Fruit fly (Drosophila melanogaster) whole organism, embryonic: ENCODE results near the gene CG18675.

Experiments
- CG10543 ChIP-seq: fragments of 200-800 bp; sonication (Bioruptor generic); optimal IDR thresholded peaks from 3 replicates; lab custom pipeline; 2017; ENCODE audit warnings: missing biosample characterization, mild to moderate bottlenecking, missing genetic modification characterization, moderate library complexity
- CG11247 ChIP-seq: fragments of 200-800 bp; sonication (Bioruptor generic); IDR thresholded peaks from 2 replicates; pipeline ENCODE4 v1.3.6; 2022; ENCODE audit warnings: missing biosample characterization, missing genetic modification characterization
- CG14014 ChIP-seq: fragments of 200-800 bp; sonication (Bioruptor generic); IDR thresholded peaks from 2 replicates; pipeline ENCODE4 v1.3.6; 2022; ENCODE audit warnings: missing biosample characterization, missing genetic modification characterization
- CG16779 ChIP-seq: fragments of 200-800 bp; sonication (Bioruptor generic); IDR thresholded peaks from 2 replicates; pipeline ENCODE4 v1.3.6; 2022; ENCODE audit warnings: missing biosample characterization, missing genetic modification characterization
- CG16813 ChIP-seq: fragments of 200-800 bp; sonication (Bioruptor generic); IDR thresholded peaks from 3 replicates; pipeline ENCODE4 v1.3.6; 2022; ENCODE audit warnings: missing biosample characterization, missing genetic modification characterization; ENCODE audit not compliant: partially characterized antibody
- CG16815 ChIP-seq: fragments of 200-800 bp; sonication (Bioruptor generic); optimal IDR thresholded peaks from 3 replicates; lab custom pipeline; 2017; ENCODE audit warnings: missing biosample characterization, mild to moderate bottlenecking, missing genetic modification characterization
- CG17612 ChIP-seq: fragments of 200-800 bp; sonication (Bioruptor generic); IDR thresholded peaks from 2 replicates; pipeline ENCODE4 v1.3.6; 2022; ENCODE audit warnings: missing biosample characterization, missing genetic modification characterization
- CG2875 ChIP-seq: fragments of 200-800 bp; sonication (Bioruptor generic); optimal IDR thresholded peaks from 2 replicates; lab custom pipeline; 2017; ENCODE audit warnings: missing biosample characterization, mild to moderate bottlenecking, missing genetic modification characterization, missing genetic modification reagents
- CG31388 ChIP-seq: fragments of 200-800 bp; sonication (Bioruptor generic); optimal IDR thresholded peaks from 2 replicates; lab custom pipeline; 2016; ENCODE audit warnings: missing biosample characterization, missing genetic modification characterization
- CG34376 ChIP-seq: fragments of 200-800 bp; sonication (Bioruptor generic); optimal IDR thresholded peaks from 2 replicates; lab custom pipeline; 2018; ENCODE audit warnings: missing biosample characterization, mild to moderate bottlenecking, missing genetic modification characterization
- CG6272 ChIP-seq: fragments of 200-800 bp; sonication (Bioruptor generic); IDR thresholded peaks from 2 replicates; pipeline ENCODE4 v1.3.6; 2022; ENCODE audit warnings: missing biosample characterization, missing genetic modification characterization
- CG7786 ChIP-seq: fragments of 200-800 bp; sonication (Bioruptor generic); optimal IDR thresholded peaks from 2 replicates; lab custom pipeline; 2016; ENCODE audit warnings: missing biosample characterization, missing genetic modification characterization
- CG7987 ChIP-seq: fragments of 200-800 bp; sonication (Bioruptor generic); optimal IDR thresholded peaks from 2 replicates; lab custom pipeline; 2018; ENCODE audit warnings: missing biosample characterization, mild to moderate bottlenecking, missing genetic modification characterization, moderate library complexity
- CG9932 ChIP-seq: fragments of 200-800 bp; sonication (Bioruptor generic); IDR thresholded peaks from 2 replicates; pipeline ENCODE4 v1.3.6; 2022; ENCODE audit warnings: missing biosample characterization, missing genetic modification characterization
- D19A ChIP-seq: fragments of 200-800 bp; optimal IDR thresholded peaks from 3 replicates; lab custom pipeline; 2019; ENCODE audit warnings: missing biosample characterization, mild to moderate bottlenecking, missing genetic modification characterization, moderate library complexity
- E2f1 ChIP-seq: fragments of 200-800 bp; sonication (Bioruptor generic); IDR thresholded peaks from 2 replicates; pipeline ENCODE4 v1.3.6; 2022; ENCODE audit warnings: missing biosample characterization, missing genetic modification characterization
- Ets65A ChIP-seq: fragments of 200-800 bp; sonication (Bioruptor generic); peaks from one replicate; lab custom pipeline; 2016; ENCODE audit warnings: missing biosample characterization, missing genetic modification characterization
- HHEX ChIP-seq: fragments of 200-800 bp; sonication (Bioruptor generic); optimal IDR thresholded peaks from 3 replicates; lab custom pipeline; 2017; ENCODE audit warnings: missing biosample characterization, mild to moderate bottlenecking, missing genetic modification characterization, missing genetic modification reagents
- HLH54F ChIP-seq: fragments of 200-800 bp; sonication (Bioruptor generic); optimal IDR thresholded peaks from 3 replicates; lab custom pipeline; 2016; ENCODE audit warnings: missing biosample characterization, missing genetic modification characterization
- Hr39 ChIP-seq: fragments of >200 bp; optimal IDR thresholded peaks from 2 replicates; lab custom pipeline; 2017
- Lpt ChIP-seq: fragments of >200 bp; optimal IDR thresholded peaks from 2 replicates; lab custom pipeline; 2018; ENCODE audit warnings: missing biosample characterization, missing genetic modification characterization
- MTF-1 ChIP-seq: fragments of 200-800 bp; sonication (Bioruptor generic); optimal IDR thresholded peaks from 2 replicates; lab custom pipeline; 2018; ENCODE audit warnings: missing biosample characterization, mild to moderate bottlenecking, missing genetic modification characterization, borderline replicate concordance
- Med ChIP-seq: fragments of 200-800 bp; sonication (Bioruptor generic); peaks from one replicate; lab custom pipeline; 2016; ENCODE audit warnings: missing biosample characterization, missing genetic modification characterization, mild to moderate bottlenecking, inconsistent platforms, moderate library complexity
- Meics ChIP-seq: fragments of 200-800 bp; sonication (Bioruptor generic); optimal IDR thresholded peaks from 2 replicates; lab custom pipeline; 2017; ENCODE audit warnings: missing biosample characterization, mild to moderate bottlenecking, missing genetic modification characterization
- Mrtf ChIP-seq: fragments of 200-800 bp; sonication (Bioruptor generic); IDR thresholded peaks from 3 replicates; pipeline ENCODE4 v1.3.6; 2022; ENCODE audit warnings: missing biosample characterization, missing genetic modification characterization
- Opbp ChIP-seq: fragments of 200-800 bp; sonication (Bioruptor generic); IDR thresholded peaks from 3 replicates; pipeline ENCODE4 v1.3.6; 2022; ENCODE audit warnings: missing biosample characterization, missing genetic modification characterization; ENCODE audit not compliant: partially characterized antibody
- Poxn ChIP-seq: fragments of 200-800 bp; sonication (Bioruptor generic); IDR thresholded peaks from 2 replicates; pipeline ENCODE4 v1.3.6; 2022; ENCODE audit warnings: missing biosample characterization, missing genetic modification characterization
- caup ChIP-seq: fragments of 200-800 bp; sonication (Bioruptor generic); optimal IDR thresholded peaks from 3 replicates; lab custom pipeline; 2017; ENCODE audit warnings: missing biosample characterization, mild to moderate bottlenecking, missing genetic modification characterization, moderate library complexity; ENCODE audit not compliant: severe bottlenecking
- cg ChIP-seq: fragments of 200-800 bp; sonication (Bioruptor generic); optimal IDR thresholded peaks from 3 replicates; lab custom pipeline; 2019; ENCODE audit warnings: missing biosample characterization, mild to moderate bottlenecking, missing genetic modification characterization, moderate library complexity
- crp ChIP-seq, 2 experiments: fragments of 200-800 bp; sonication (Bioruptor generic); optimal IDR thresholded peaks; 2 replicates in 1 of 2; 3 replicates in 1 of 2; lab custom pipeline; 2017; ENCODE audit warnings: missing biosample characterization in 2 of 2, missing genetic modification characterization in 2 of 2, mild to moderate bottlenecking in 1 of 2, moderate library complexity in 1 of 2
- cwo ChIP-seq: fragments of 200-800 bp; sonication (Bioruptor generic); optimal IDR thresholded peaks from 3 replicates; lab custom pipeline; 2017; ENCODE audit warnings: missing biosample characterization, missing genetic modification characterization, mild to moderate bottlenecking, moderate library complexity, missing genetic modification reagents
- emc ChIP-seq: fragments of 200-800 bp; sonication (Bioruptor generic); optimal IDR thresholded peaks from 2 replicates; lab custom pipeline; 2016; ENCODE audit warnings: missing biosample characterization, missing genetic modification characterization
- exex ChIP-seq: fragments of 200-800 bp; sonication (Bioruptor generic); optimal IDR thresholded peaks from 4 replicates; lab custom pipeline; 2018; ENCODE audit warnings: missing biosample characterization, mild to moderate bottlenecking, missing genetic modification characterization, moderate library complexity
- eyg ChIP-seq: fragments of 200-800 bp; sonication (Bioruptor generic); optimal IDR thresholded peaks from 3 replicates; lab custom pipeline; 2016; ENCODE audit warnings: missing biosample characterization, missing genetic modification characterization
- gce ChIP-seq: fragments of 200-800 bp; sonication (Bioruptor generic); IDR thresholded peaks from 3 replicates; pipeline ENCODE4 v1.3.6; 2022; ENCODE audit warnings: missing biosample characterization, missing genetic modification characterization
- grn ChIP-seq: fragments of 200-800 bp; sonication (Bioruptor generic); optimal IDR thresholded peaks from 3 replicates; lab custom pipeline; 2017; ENCODE audit warnings: missing biosample characterization, missing genetic modification characterization
- mirr ChIP-seq: fragments of 200-800 bp; sonication (Bioruptor generic); optimal IDR thresholded peaks from 3 replicates; lab custom pipeline; 2018; ENCODE audit warnings: missing biosample characterization, mild to moderate bottlenecking, missing genetic modification characterization
- row ChIP-seq: fragments of 200-800 bp; sonication (Bioruptor generic); IDR thresholded peaks from 3 replicates; pipeline ENCODE4 v1.3.6; 2022; ENCODE audit warnings: missing biosample characterization, missing genetic modification characterization
- slbo ChIP-seq: fragments of 200-800 bp; sonication (Bioruptor generic); IDR thresholded peaks from 2 replicates; pipeline ENCODE4 v1.3.6; 2022; ENCODE audit warnings: missing biosample characterization, missing genetic modification characterization
- slou ChIP-seq: fragments of 200-800 bp; sonication (Bioruptor generic); optimal IDR thresholded peaks from 3 replicates; lab custom pipeline; 2016; ENCODE audit warnings: missing biosample characterization, missing genetic modification characterization
- stwl ChIP-seq: fragments of 200-800 bp; sonication (Bioruptor generic); optimal IDR thresholded peaks from 3 replicates; lab custom pipeline; 2018; ENCODE audit warnings: missing biosample characterization, mild to moderate bottlenecking, missing genetic modification characterization, moderate library complexity
- sug ChIP-seq: fragments of 200-800 bp; optimal IDR thresholded peaks from 2 replicates; lab custom pipeline; 2019; ENCODE audit warnings: missing biosample characterization, mild to moderate bottlenecking, missing genetic modification characterization, moderate library complexity
- tap ChIP-seq: fragments of 200-800 bp; optimal IDR thresholded peaks from 3 replicates; lab custom pipeline; 2019; ENCODE audit warnings: missing biosample characterization, mild to moderate bottlenecking, missing genetic modification characterization, moderate library complexity
- tio ChIP-seq: fragments of 200-800 bp; sonication (Bioruptor generic); optimal IDR thresholded peaks from 2 replicates; lab custom pipeline; 2017; ENCODE audit warnings: missing biosample characterization, missing genetic modification characterization, inconsistent platforms
- tna ChIP-seq: fragments of 200-800 bp; sonication (Bioruptor generic); IDR thresholded peaks from 2 replicates; pipeline ENCODE4 v1.3.6; 2022; ENCODE audit warnings: missing biosample characterization, missing genetic modification characterization; ENCODE audit not compliant: partially characterized antibody
- wdn ChIP-seq: fragments of 200-800 bp; sonication (Bioruptor generic); IDR thresholded peaks from 2 replicates; pipeline ENCODE4 v1.3.6; 2022; ENCODE audit warnings: missing biosample characterization, missing genetic modification characterization

Gene CG18675

dm6 chr3L:4173584-4173983, at the start of gene CG18675:
Gene CG18675, plus strand, starts transcription at chr3L:4173884.
- TF ChIP-seq MTF-1 (GFP tag; lab: Kevin White, UChicago): no peak
- no peak for TF ChIP-seq CG31388 (GFP tag; lab: Kevin White, UChicago)
- no peak for TF ChIP-seq CG7987
- TF ChIP-seq stwl (tag; lab: Kevin White, UChicago): no peak
- no peak for TF ChIP-seq eyg (GFP tag; lab: Kevin White, UChicago)
- TF ChIP-seq CG16815 (GFP tag; lab: Kevin White, UChicago): no peak
- no peak for TF ChIP-seq Lpt
- TF ChIP-seq gce (GFP tag; lab: Robert Waterston, UW): no peak
- no peak for TF ChIP-seq Mrtf
- no peak for TF ChIP-seq HLH54F (GFP tag; lab: Kevin White, UChicago)
- no peak for TF ChIP-seq tap (tag; lab: Kevin White, UChicago)

dm6 chr3L:4125709-4126108, 48.0 kb upstream of the CG18675 start:
- TF ChIP-seq Ets65A (peak; percentile 82), CG9932 (0 out of 2 replicates have a peak, but pooled peaks have one; percentile 9), CG16779 (no peak), tio (GFP tag; lab: Kevin White, UChicago) (no peak), Med (GFP tag; lab: Kevin White, UChicago) (peak; percentile 52)

- TF ChIP-seq Hr39: peak; percentile 52
- no peak for TF ChIP-seq crp (GFP tag; optimal IDR thresholded peaks at IDR 0.05; lab: Kevin White, UChicago)
- TF ChIP-seq Med (GFP tag; lab: Kevin White, UChicago): peak; percentile 14
- 0 out of 2 replicates have a peak, but pooled peaks have one; percentile 5 for TF ChIP-seq wdn
- peak; percentile 31; the same call in 1 of the 2 replicates for TF ChIP-seq slbo
- 0 out of 2 replicates have a peak, but pooled peaks have one; percentile 4 for TF ChIP-seq Poxn (GFP tag; lab: Robert Waterston, UW)
- TF ChIP-seq D19A (tag; lab: Kevin White, UChicago): no peak
Measured at dm6 chr3L:4128579-4128978, 45.1 kb upstream of the CG18675 start.

dm6 chr3L:4130743-4131142, 42.9 kb upstream of the CG18675 start:
- TF ChIP-seq cg (GFP tag; lab: Kevin White, UChicago): peak; percentile 11
- peak; percentile 45 for TF ChIP-seq grn (GFP tag; lab: Kevin White, UChicago)
- no peak for TF ChIP-seq emc (GFP tag; lab: Kevin White, UChicago)
- no peak for TF ChIP-seq Opbp (GFP tag; lab: Robert Waterston, UW)
- TF ChIP-seq CG17612: no peak
- 0 out of 3 replicates have a peak, but pooled peaks have one; percentile 14 for TF ChIP-seq CG16813
- peak; percentile 89 for TF ChIP-seq exex (tag; lab: Kevin White, UChicago)
- TF ChIP-seq CG14014: no peak
- no peak for TF ChIP-seq crp (GFP tag; optimal IDR thresholded peaks at IDR 0.05; lab: Kevin White, UChicago)
- peak; percentile 64 for TF ChIP-seq caup (GFP tag; lab: Kevin White, UChicago)
- peak; percentile 39 for TF ChIP-seq sug
- no peak for TF ChIP-seq slou (GFP tag; lab: Kevin White, UChicago)
- TF ChIP-seq tna (GFP tag; lab: Robert Waterston, UW): no peak
- no peak for TF ChIP-seq row (GFP tag; lab: Robert Waterston, UW)
- no peak for TF ChIP-seq CG7786 (GFP tag; lab: Kevin White, UChicago)
- no peak for TF ChIP-seq CG6272 (GFP tag; lab: Robert Waterston, UW)
- no peak for TF ChIP-seq E2f1 (GFP tag; lab: Robert Waterston, UW)
- TF ChIP-seq CG11247: no peak
- peak; percentile 82 for TF ChIP-seq mirr (GFP tag; lab: Kevin White, UChicago)
- TF ChIP-seq CG2875 (GFP tag; lab: Kevin White, UChicago): no peak
- TF ChIP-seq Meics (GFP tag; lab: Kevin White, UChicago): no peak
- no peak for TF ChIP-seq HHEX (GFP tag; lab: Kevin White, UChicago)
- peak; percentile 3 for TF ChIP-seq cwo
- TF ChIP-seq CG10543 (GFP tag; lab: Kevin White, UChicago): peak; percentile 14
- TF ChIP-seq CG34376 (GFP tag; lab: Kevin White, UChicago): peak; percentile 42
- TF ChIP-seq, all 482 proteins: peak for 10
